Worm (Caenorhabditis elegans): ENCODE measurements around the gene M162.15.

- TF ChIP-seq dmd-4 (tag; optimal IDR thresholded peaks at IDR 0.05; ENCODE audit: borderline replicate concordance) (no peak), pha-4 (tag; optimal IDR thresholded peaks at IDR 0.05) (no peak), nfya-1 (tag; optimal IDR thresholded peaks at IDR 0.05) (no peak), pros-1 (tag; optimal IDR thresholded peaks at IDR 0.05) (no peak)
These were observed 12.3 kb upstream of the M162.15 start, which contains the start of gene srt-45 for ce11 chrV:19783829-19784228.

Data from whole organism, late embryonic.